Fruit fly (Drosophila melanogaster): ENCODE results near the gene CG42296.
A peak's percentile ranks its signal among the peaks of the same experiment; 100 is the strongest.

The CG42296 gene

DNA sequence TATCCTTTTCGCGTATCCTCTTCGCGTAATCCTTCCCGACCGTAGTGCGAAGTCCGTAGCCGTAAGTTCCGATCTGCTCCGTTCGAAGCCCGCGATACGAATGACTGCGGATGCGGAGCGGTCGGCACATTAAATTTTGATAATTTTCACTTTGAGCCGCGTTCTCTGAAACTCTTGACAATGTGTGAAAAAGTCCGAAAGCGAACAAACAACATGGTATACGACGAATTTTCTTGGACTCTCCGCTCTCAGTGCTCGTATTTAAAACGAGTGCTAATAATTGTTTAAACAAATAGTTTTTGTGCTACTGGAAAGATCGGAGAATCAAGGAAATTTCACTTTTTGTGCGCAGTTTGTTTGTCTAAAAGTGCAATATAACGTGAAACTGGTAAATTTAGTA is at the start of gene CG42296:
Gene CG42296, minus strand, starts transcription at position 101 of the 400 bp plus-strand sequence.
- TF ChIP-seq CTCF (optimal IDR thresholded peaks at IDR 0.05) (no peak), CG8478 (optimal IDR thresholded peaks at IDR 0.05) (no peak)

DNA sequence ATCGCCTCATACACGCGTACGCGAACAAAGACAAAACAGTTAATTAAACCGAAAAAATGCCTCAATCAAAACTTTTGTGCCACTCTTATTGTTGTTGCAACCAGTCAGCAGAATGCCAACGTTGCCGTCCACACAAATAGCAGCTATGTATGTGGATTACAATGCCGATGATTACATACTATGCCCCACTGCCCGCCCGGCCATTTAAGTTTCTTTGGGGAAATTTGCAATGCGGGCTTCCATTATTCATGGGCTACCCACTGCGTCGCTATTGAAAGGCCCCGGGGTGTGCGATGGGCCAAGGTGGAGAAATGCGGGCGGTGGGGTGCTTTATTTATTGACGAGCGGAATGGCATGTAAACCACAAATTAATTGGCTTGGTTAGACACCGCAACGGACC is 48.5 kb upstream of the CG42296 start:
- TF ChIP-seq CTCF (optimal IDR thresholded peaks at IDR 0.05), result no peak
- TF ChIP-seq CG8478 (optimal IDR thresholded peaks at IDR 0.05), result no peak

DNA sequence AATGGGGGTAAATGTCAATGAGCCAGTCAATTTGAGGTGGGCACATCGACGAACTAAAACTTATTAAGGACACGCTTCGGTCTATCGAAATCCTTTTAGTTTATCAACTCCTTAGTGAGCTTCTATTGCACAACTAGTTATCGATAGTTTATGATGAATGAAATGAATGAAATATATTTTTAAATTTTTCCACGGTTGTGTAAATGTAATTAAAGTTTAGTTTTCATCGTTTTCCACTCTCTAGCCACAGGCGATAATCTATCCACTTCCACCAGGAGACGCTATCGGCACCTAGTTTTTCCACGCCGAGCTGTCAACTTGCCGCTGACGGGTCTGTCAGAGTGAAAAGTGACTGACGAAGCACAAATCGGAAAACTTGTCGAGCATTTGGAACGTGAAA is 43.8 kb upstream of the CG42296 start, which contains the start of gene CG12674:
Gene CG12674, plus strand, starts transcription at position 301 of the 400 bp plus-strand sequence.
- TF ChIP-seq CG8478 (optimal IDR thresholded peaks at IDR 0.05) (no peak), CTCF (optimal IDR thresholded peaks at IDR 0.05) (no peak)

DNA sequence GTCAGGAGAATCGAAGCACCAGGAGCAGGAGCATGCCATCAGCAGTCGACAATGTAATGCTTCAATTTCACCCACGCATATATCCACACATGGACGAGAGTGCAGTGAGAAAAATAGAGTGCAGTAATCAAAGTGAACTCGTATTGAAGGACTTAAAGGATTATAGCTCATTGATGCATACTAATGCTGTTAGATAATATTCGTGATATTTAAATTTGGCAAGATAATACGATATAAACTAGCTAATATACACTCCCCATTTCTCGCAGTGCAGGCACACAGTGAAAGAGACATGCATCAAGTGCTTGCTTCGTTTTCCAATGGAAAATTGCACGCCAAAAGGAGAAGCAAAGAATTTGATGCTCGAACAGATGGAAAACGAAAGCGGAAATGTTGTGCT is 37.1 kb upstream of the CG42296 start:
- TF ChIP-seq CG8478 (optimal IDR thresholded peaks at IDR 0.05), result no peak
- no peak for TF ChIP-seq CTCF (optimal IDR thresholded peaks at IDR 0.05)

DNA sequence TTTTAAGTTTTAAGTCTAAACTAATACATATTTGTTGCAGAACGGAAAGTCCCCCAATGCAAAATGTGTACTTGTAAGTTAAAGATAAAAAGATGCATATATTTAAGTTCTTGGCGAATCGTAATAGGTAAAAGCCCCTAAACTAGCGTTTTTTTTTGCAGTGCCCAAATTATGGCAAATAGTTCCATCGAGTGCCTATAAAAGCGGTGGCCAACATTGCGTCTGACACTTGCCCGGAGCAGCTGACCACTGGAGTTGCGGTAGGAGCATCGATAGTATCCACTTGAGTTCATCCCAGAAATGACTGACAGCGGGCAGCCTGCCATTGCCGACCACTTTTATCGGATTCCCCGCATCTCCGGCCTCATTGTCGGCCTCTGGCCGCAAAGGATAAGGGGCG is 18.4 kb upstream of the CG42296 start, which contains the start of gene Or22c:
Gene Or22c, plus strand, starts transcription at position 301 of the 400 bp plus-strand sequence.
- TF ChIP-seq CG8478 (optimal IDR thresholded peaks at IDR 0.05), result no peak
- no peak for TF ChIP-seq CTCF (optimal IDR thresholded peaks at IDR 0.05)

DNA sequence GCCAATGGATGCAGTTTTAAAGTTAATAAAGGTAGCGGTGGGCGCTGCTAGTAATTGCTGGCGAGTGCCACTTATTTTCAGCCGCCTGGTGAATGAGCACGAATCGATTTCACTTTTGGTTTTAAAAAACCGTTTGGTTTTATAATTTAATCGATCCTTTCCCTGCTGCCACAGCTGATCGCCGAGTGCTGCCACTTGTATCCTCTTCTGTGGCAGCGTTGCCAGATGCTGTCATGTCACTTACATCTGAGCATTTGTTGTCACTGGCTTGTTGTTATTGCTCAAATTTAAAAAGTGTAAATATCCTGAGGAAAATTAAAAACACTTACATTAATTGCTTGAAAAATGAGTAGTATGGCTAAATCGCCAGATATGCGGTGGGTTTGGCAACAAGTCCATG is 9.4 kb upstream of the CG42296 start, which contains the start of gene Kebab:
Gene Kebab, plus strand, starts transcription at position 230 of the 400 bp plus-strand sequence.
- TF ChIP-seq CG8478 (optimal IDR thresholded peaks at IDR 0.05) (no peak), CTCF (optimal IDR thresholded peaks at IDR 0.05) (peak in 1 of 2 experiments; percentile 23)

DNA sequence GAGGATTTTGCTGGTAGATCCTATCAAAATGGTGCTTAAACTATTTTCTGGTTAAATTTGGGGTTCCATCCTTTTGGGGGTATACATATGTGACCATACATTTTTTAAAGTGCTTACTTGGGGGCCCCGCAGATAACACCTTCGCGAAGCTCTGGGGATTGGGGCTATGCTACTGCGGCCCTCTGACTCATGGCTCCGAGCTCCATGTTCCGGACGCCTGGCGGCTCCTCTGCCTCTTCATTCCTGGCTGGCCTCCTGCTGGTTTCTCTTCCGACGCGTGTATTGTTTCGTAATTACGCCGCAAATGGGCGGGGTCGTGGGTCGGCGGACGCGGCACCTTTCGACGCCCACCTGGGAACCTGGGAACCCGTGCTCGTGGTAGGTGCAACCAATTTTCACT is 9.0 kb upstream of the CG42296 start:
- TF ChIP-seq CG8478 (optimal IDR thresholded peaks at IDR 0.05) (no peak), CTCF (optimal IDR thresholded peaks at IDR 0.05) (no peak)

DNA sequence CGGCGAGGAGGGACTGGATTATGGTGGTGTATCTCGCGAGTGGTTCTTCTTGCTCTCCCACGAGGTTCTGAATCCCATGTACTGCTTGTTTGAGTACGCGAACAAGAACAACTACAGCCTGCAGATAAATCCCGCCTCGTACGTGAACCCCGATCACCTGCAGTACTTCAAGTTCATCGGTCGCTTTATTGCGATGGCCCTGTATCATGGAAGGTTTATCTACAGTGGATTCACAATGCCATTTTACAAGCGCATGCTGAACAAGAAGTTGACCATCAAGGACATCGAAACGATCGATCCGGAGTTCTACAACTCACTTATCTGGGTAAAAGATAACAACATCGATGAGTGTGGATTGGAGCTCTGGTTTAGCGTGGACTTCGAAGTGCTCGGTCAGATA is 6.2 kb upstream of the CG42296 start:
- TF ChIP-seq CG8478 (optimal IDR thresholded peaks at IDR 0.05), result no peak
- TF ChIP-seq CTCF (optimal IDR thresholded peaks at IDR 0.05), result no peak

DNA sequence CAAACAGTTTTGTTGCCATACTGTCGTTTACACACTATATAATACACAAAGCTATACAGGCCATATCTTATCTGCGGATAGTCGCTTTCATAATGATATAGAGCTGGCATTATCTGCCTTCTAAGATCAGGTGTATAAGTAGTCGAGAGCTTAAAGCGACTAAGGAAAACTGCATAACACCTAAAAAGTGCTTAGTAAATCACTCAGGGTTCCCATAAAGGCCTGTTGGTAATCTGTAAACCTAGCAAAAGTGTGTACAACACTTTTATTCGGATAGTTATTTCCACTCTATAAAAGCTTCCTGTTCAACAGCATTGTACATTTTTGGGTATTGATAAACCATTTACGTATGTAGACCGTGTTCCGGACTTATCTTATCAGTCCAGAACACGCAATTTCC is 3.6 kb upstream of the CG42296 start:
- TF ChIP-seq CTCF (optimal IDR thresholded peaks at IDR 0.05) (no peak), CG8478 (optimal IDR thresholded peaks at IDR 0.05) (no peak)

DNA sequence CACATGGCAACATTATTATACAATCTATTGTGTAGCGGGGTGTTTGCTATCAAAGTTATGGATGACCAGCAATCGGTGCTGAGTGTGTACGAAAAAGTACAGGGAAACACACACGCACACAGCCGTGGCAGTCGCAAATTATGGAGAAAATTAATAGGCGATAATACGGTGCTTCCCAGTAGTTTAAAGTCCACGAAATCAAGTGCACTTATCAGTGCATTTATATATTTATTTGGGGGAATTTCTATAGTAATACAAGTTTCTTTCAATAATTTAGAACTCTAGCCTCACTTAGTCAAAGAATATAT is 3.1 kb upstream of the CG42296 start:
- TF ChIP-seq CG8478 (optimal IDR thresholded peaks at IDR 0.05) (no peak), CTCF (optimal IDR thresholded peaks at IDR 0.05) (no peak)

DNA sequence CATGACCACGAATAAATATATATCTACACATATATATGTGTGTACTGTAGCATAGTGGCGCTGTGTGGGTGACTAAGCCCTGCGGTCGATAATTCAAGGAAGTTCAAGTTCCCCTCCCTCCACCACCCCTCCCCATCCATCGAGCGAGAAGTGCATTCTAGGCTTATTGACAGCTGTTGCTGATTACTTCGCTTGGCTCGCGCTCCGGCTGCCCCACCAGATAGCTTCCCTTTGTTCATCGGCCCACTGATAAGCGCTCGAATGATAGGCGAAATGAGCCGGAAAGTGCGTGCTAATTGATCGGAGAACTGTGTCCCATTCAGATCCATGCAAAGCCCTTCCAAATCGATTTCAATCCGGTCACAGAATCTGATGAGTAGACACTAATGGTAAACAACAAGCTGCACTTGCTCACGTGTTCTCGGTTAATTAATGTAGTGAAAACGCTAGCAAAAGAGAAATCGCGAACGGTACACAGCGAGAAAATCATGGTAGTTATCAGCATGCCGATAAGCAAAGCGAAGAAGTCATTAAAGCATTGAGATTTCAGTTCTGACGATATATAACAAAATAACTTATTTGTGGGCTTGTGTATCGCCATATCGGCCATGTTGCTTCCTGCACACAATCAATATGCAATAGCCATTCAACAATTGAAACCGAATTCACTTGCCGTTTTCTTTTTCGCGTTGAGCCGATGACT is 2.6 kb upstream of the CG42296 start:
- TF ChIP-seq CTCF (optimal IDR thresholded peaks at IDR 0.05) (no peak), CG8478 (optimal IDR thresholded peaks at IDR 0.05) (no peak)

DNA sequence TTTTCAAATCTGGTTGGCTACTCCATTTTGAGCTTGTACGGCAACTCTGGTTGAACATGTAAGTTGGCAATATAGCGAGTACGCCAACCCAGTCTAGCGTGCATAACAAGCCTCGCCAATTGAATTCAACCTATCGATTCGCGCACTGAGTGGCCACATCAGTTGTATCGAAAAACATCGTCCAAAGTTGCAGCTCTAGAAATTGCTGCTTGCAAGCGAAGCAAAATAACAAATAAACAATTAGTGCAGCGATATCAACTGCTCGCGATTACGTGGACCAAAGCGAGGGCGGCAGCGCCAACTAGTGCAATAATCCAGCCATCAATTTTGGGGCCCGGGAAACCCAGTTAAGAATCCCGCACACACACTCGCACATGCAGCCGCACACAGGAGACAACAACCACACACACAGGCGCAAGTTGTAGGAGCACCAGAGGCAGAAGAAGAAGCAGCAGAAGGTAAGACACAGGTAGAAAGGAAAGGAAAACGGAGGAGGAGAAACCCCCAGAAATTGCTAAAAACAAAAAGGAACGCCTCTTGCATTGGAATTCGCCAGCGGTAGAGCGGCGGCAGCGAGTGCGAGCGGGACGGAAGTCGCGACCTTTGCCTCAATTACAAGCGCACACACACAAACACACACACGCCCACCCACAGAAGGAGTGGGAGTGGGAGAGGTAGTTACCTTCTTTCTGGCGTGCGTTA is 1.9 kb upstream of the CG42296 start:
- TF ChIP-seq CG8478 (optimal IDR thresholded peaks at IDR 0.05), result no peak
- peak; percentile 63 to 68 for TF ChIP-seq CTCF (optimal IDR thresholded peaks at IDR 0.05)

DNA sequence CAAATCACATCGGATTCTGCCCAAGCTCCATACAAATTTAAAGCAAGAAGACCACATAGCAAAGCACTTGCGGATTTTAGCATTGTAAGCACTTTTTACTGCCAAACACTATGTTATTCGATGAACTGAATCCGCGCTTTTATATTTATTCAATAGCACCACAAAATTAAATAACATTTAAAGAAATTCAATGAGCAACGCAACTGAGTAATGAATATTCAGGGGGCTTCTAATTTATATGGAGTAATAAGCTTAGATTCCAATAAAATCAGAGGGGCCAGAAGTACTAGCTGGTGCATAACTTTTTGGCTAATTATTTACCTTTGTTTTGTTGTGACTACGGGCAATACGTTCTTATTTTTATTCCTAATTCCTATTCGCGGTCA is 1.3 kb upstream of the CG42296 start, which contains the start of gene lectin-22C:
Gene lectin-22C, minus strand, starts transcription at position 101 of the 386 bp plus-strand sequence.
- TF ChIP-seq CG8478 (optimal IDR thresholded peaks at IDR 0.05), result no peak
- TF ChIP-seq CTCF (optimal IDR thresholded peaks at IDR 0.05), result no peak

DNA sequence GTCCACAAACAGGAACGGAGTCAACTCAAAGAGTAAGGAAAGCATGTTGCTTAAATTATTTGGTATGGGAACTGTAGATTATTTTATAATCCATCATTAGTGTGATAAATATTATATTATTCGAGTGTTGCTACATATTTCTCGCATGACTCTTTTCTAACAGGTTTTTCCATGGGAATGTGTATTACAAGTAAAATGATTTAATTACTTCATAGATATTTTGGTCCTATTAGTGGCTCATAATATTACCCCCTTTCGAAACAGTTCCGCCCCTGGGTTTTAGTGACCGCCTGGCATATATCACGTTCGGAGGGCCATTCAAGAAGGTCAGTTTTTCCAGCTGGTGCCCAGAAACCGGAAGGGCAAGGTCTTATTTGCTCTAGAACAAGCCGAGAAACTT is 3.8 kb downstream of the CG42296 start:
- TF ChIP-seq CG8478 (optimal IDR thresholded peaks at IDR 0.05) (no peak), CTCF (optimal IDR thresholded peaks at IDR 0.05) (no peak)

DNA sequence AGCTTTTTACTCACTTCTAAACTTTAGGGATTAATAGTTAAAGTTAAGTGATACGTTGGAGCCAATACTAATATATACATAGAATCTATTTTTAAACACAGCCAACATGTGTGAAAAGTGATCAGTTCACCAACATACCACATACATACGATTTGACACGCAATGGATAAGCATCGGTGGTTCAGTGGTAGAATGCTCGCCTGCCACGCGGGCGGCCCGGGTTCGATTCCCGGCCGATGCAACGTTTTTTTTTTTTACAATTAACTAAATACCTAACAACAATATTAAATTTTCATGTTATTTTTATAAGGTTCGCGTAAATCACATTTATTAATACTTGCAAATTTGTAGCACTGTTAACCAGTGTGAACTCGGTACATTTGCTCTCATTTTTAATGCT is 4.3 kb downstream of the CG42296 start:
- TF ChIP-seq CTCF (optimal IDR thresholded peaks at IDR 0.05) (no peak), CG8478 (optimal IDR thresholded peaks at IDR 0.05) (no peak)

DNA sequence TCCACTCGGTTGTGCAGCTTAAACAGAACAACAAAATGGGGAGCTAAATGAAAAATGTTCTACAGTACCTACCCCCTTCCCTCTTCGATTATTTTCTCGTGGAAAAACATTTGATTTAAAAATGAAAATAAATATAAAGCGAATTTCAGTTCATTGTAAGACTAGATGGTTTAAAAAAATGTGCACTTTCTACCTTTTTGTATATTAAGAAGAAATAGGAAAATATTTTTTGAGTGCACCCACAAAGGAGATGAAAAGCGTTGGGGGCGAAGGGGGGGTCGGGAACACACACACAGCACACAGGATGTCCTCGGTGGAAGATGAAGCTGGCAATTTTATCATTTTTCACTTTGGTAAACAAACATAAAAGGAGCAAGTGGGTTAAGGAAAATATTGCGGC is 13.0 kb downstream of the CG42296 start:
- TF ChIP-seq CG8478 (optimal IDR thresholded peaks at IDR 0.05) (no peak), CTCF (optimal IDR thresholded peaks at IDR 0.05) (no peak)
